Worm (Caenorhabditis elegans): ENCODE results near the gene F20G2.5.
A peak's percentile ranks its signal among the peaks of the same experiment; 100 is the strongest.

F20G2.5 gene

DNA sequence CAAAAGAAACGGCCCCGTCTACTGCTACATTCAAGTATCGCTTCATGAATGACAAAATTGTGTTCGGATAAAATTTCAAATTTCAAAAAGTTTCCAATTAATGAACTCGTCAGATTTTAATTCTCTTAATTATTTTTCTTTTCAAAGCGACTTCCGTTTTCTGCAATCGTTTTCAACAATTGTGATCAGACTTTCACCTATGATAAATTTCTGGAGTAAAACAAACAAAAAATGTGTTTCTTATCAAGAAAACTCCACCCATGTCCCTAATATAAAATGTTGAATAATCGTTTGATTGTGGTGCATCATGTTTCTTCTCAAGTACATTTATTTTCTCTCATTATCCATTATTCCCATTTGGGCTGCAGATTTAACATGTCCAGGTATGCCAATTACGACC lies at the start of gene F20G2.5:
TSS of gene F20G2.5 (plus strand) at position 301 of the 400 bp plus-strand sequence.
- TF ChIP-seq ztf-4 (tag; optimal IDR thresholded peaks at IDR 0.05) (no peak), fos-1 (tag; optimal IDR thresholded peaks at IDR 0.05) (peak; percentile 74)

ce11 chrV:13724781-13725180 lies 46.5 kb upstream of the F20G2.5 start, which contains the start of gene F35E12.2:
F35E12.2 (minus strand) TSS chrV:13724881.
- TF ChIP-seq blmp-1 (tag; optimal IDR thresholded peaks at IDR 0.05; ENCODE audit: insufficient read depth) (no peak), nhr-6 (tag; optimal IDR thresholded peaks at IDR 0.05) (no peak), nhr-129 (tag; optimal IDR thresholded peaks at IDR 0.05) (no peak), aly-2 (tag; optimal IDR thresholded peaks at IDR 0.05) (no peak), unc-62 (GFP tag; optimal IDR thresholded peaks at IDR 0.05) (no peak), Y55F3AM.14 (GFP tag; optimal IDR thresholded peaks at IDR 0.05) (no peak), sma-3 (GFP tag; optimal IDR thresholded peaks at IDR 0.05) (no peak)

ce11 chrV:13725574-13725973 lies 45.7 kb upstream of the F20G2.5 start, which contains the start of gene fbxa-181:
fbxa-181 (plus strand) TSS chrV:13725874.
- no peak for TF ChIP-seq nhr-11 (tag; optimal IDR thresholded peaks at IDR 0.05)
- TF ChIP-seq unc-62 (GFP tag; optimal IDR thresholded peaks at IDR 0.05): no peak
- no peak for TF ChIP-seq nhr-25 (tag; optimal IDR thresholded peaks at IDR 0.05)
- no peak for TF ChIP-seq egl-27 (tag; optimal IDR thresholded peaks at IDR 0.05)
- no peak for TF ChIP-seq ztf-4 (tag; optimal IDR thresholded peaks at IDR 0.05)
- TF ChIP-seq nhr-77 (tag; optimal IDR thresholded peaks at IDR 0.05): no peak
- TF ChIP-seq ztf-11 (tag; optimal IDR thresholded peaks at IDR 0.05): no peak
- TF ChIP-seq mdl-1 (tag; optimal IDR thresholded peaks at IDR 0.05): no peak
- no peak for TF ChIP-seq sma-9 (GFP tag; optimal IDR thresholded peaks at IDR 0.05)
- TF ChIP-seq sma-9 (tag; optimal IDR thresholded peaks at IDR 0.05): no peak
- no peak for TF ChIP-seq nhr-6 (tag; optimal IDR thresholded peaks at IDR 0.05)

ce11 chrV:13730762-13731161 lies 40.5 kb upstream of the F20G2.5 start, which contains the start of gene dct-17:
dct-17 (minus strand) TSS chrV:13730784.
- no peak for TF ChIP-seq ceh-16 (tag; optimal IDR thresholded peaks at IDR 0.05)
- peak; percentile 91 for TF ChIP-seq fos-1 (tag; optimal IDR thresholded peaks at IDR 0.05)
- no peak for TF ChIP-seq nhr-23 (tag; optimal IDR thresholded peaks at IDR 0.05)
- TF ChIP-seq ztf-1 (GFP tag; conservative IDR thresholded peaks at IDR 0.05): no peak
- no peak for TF ChIP-seq zag-1 (tag; optimal IDR thresholded peaks at IDR 0.05)
- no peak for TF ChIP-seq nhr-21 (tag; optimal IDR thresholded peaks at IDR 0.05)
- TF ChIP-seq lsy-2 (tag; optimal IDR thresholded peaks at IDR 0.05): no peak
- no peak for TF ChIP-seq lin-11 (tag; optimal IDR thresholded peaks at IDR 0.05)
- TF ChIP-seq sma-9 (GFP tag; optimal IDR thresholded peaks at IDR 0.05): no peak
- no peak for TF ChIP-seq sma-9 (tag; optimal IDR thresholded peaks at IDR 0.05)
- no peak for TF ChIP-seq nhr-237 (tag; optimal IDR thresholded peaks at IDR 0.05)
- TF ChIP-seq mbf-1 (tag; optimal IDR thresholded peaks at IDR 0.05): no peak
- TF ChIP-seq skn-1 (tag; optimal IDR thresholded peaks at IDR 0.05): peak; percentile 48
- TF ChIP-seq unc-55 (GFP tag; optimal IDR thresholded peaks at IDR 0.05): no peak

- no peak for TF ChIP-seq dmd-4 (tag; optimal IDR thresholded peaks at IDR 0.05)
- TF ChIP-seq fos-1 (tag; optimal IDR thresholded peaks at IDR 0.05): peak; percentile 19
- TF ChIP-seq unc-39 (tag; optimal IDR thresholded peaks at IDR 0.05): no peak
- no peak for TF ChIP-seq lin-13 (GFP tag; optimal IDR thresholded peaks at IDR 0.05)
- TF ChIP-seq Y55F3AM.14 (GFP tag; optimal IDR thresholded peaks at IDR 0.05): no peak
- no peak for TF ChIP-seq nhr-237 (tag; optimal IDR thresholded peaks at IDR 0.05)
- TF ChIP-seq F13H6.1 (tag; optimal IDR thresholded peaks at IDR 0.05): no peak
- no peak for TF ChIP-seq lin-11 (tag; optimal IDR thresholded peaks at IDR 0.05)
These were observed 35.2 kb upstream of the F20G2.5 start, which contains the start of gene F35E12.6 for ce11 chrV:13736147-13736546. F35E12.6 (minus strand) TSS chrV:13736247.

- TF ChIP-seq nhr-237 (tag; optimal IDR thresholded peaks at IDR 0.05): no peak
These were observed 32.9 kb upstream of the F20G2.5 start, which contains the start of gene irg-5 for ce11 chrV:13738374-13738773. irg-5 (minus strand) TSS chrV:13738474.
